Worm (Caenorhabditis elegans) whole organism, late embryonic: Measurements from ENCODE around the gene F58B4.3.

Experiments
- C08G9.2 ChIP-seq: sonication (generic microtip); optimal IDR thresholded peaks from 2 replicates; lab custom pipeline; 2016; ENCODE audit warnings: mild to moderate bottlenecking, missing genetic modification characterization, moderate library complexity, missing compliant biosample characterization
- F13H6.1 ChIP-seq: sonication (generic microtip); optimal IDR thresholded peaks from 2 replicates; lab custom pipeline; 2016; ENCODE audit warnings: missing genetic modification characterization, missing compliant biosample characterization
- K02D7.2 ChIP-seq: sonication (generic microtip); optimal IDR thresholded peaks from 2 replicates; lab custom pipeline; 2017; ENCODE audit warnings: mild to moderate bottlenecking, missing genetic modification characterization, missing compliant biosample characterization
- K09A11.1 ChIP-seq: sonication (generic microtip); optimal IDR thresholded peaks from 2 replicates; lab custom pipeline; 2017; ENCODE audit warnings: antibody characterized with exemption, mild to moderate bottlenecking, missing genetic modification characterization, missing compliant biosample characterization; ENCODE audit not compliant: insufficient read depth
- T23F11.4 ChIP-seq: fragments of 200-800 bp; sonication (Bioruptor generic); optimal IDR thresholded peaks from 2 replicates; lab custom pipeline; 2018; ENCODE audit warnings: mild to moderate bottlenecking, missing genetic modification characterization, missing compliant biosample characterization
- Y22D7AL.16 ChIP-seq: sonication (generic microtip); optimal IDR thresholded peaks from 2 replicates; lab custom pipeline; 2016; ENCODE audit warnings: missing genetic modification characterization, missing compliant biosample characterization
- ama-1 ChIP-seq: fragments of 150-350 bp; optimal IDR thresholded peaks from 2 replicates; lab custom pipeline; 2014
- ceh-14 ChIP-seq: sonication (generic microtip); optimal IDR thresholded peaks from 2 replicates; lab custom pipeline; 2016; ENCODE audit warnings: missing genotype, missing genetic modification characterization, missing compliant biosample characterization
- ceh-19 ChIP-seq: fragments of 200-800 bp; sonication (Bioruptor generic); optimal IDR thresholded peaks from 2 replicates; lab custom pipeline; 2018; ENCODE audit warnings: mild to moderate bottlenecking, missing genetic modification characterization, missing compliant biosample characterization
- ceh-2 ChIP-seq: sonication (generic microtip); optimal IDR thresholded peaks from 2 replicates; lab custom pipeline; 2016; ENCODE audit warnings: missing genotype, missing genetic modification characterization, missing compliant biosample characterization
- ceh-24 ChIP-seq: sonication (generic microtip); optimal IDR thresholded peaks from 2 replicates; lab custom pipeline; 2016; ENCODE audit warnings: mild to moderate bottlenecking, missing genetic modification characterization, missing compliant biosample characterization
- ceh-45 ChIP-seq: fragments of 200-800 bp; sonication (Bioruptor generic); IDR thresholded peaks from 2 replicates; pipeline ENCODE4 v1.3.6; 2022; ENCODE audit warnings: missing genetic modification reagents, missing genetic modification characterization, missing compliant biosample characterization
- dmd-4 ChIP-seq: sonication (generic microtip); optimal IDR thresholded peaks from 2 replicates; lab custom pipeline; 2016; ENCODE audit warnings: borderline replicate concordance, missing genetic modification characterization, missing compliant biosample characterization
- dve-1 ChIP-seq: sonication (generic microtip); optimal IDR thresholded peaks from 2 replicates; lab custom pipeline; 2017; ENCODE audit warnings: antibody characterized with exemption, mild to moderate bottlenecking, missing genetic modification characterization, missing compliant biosample characterization
- elt-2 ChIP-seq: sonication (generic microtip); optimal IDR thresholded peaks from 2 replicates; lab custom pipeline; 2016; ENCODE audit warnings: missing genetic modification reagents, missing genetic modification characterization, missing compliant biosample characterization
- fax-1 ChIP-seq: sonication (generic microtip); optimal IDR thresholded peaks from 2 replicates; lab custom pipeline; 2016; ENCODE audit warnings: missing genotype, missing genetic modification characterization, missing compliant biosample characterization
- gmeb-2 ChIP-seq: sonication (generic microtip); optimal IDR thresholded peaks from 2 replicates; lab custom pipeline; 2016; ENCODE audit warnings: missing genetic modification characterization, inconsistent platforms, missing compliant biosample characterization
- hlh-30 ChIP-seq: sonication (generic microtip); optimal IDR thresholded peaks from 2 replicates; lab custom pipeline; 2017; ENCODE audit warnings: antibody characterized with exemption, missing genetic modification characterization, missing compliant biosample characterization; ENCODE audit not compliant: insufficient read depth
- hlh-6 ChIP-seq: sonication (generic microtip); optimal IDR thresholded peaks from 2 replicates; lab custom pipeline; 2016; ENCODE audit warnings: missing genotype, missing genetic modification characterization, missing compliant biosample characterization
- lin-11 ChIP-seq: fragments of 200-800 bp; sonication (Bioruptor generic); optimal IDR thresholded peaks from 2 replicates; lab custom pipeline; 2018; ENCODE audit warnings: mild to moderate bottlenecking, missing genetic modification characterization, missing compliant biosample characterization
- madf-2 ChIP-seq: sonication (generic microtip); optimal IDR thresholded peaks from 2 replicates; lab custom pipeline; 2017; ENCODE audit warnings: missing genetic modification characterization, missing compliant biosample characterization
- nfya-1 ChIP-seq: sonication (generic microtip); optimal IDR thresholded peaks from 2 replicates; lab custom pipeline; 2017; ENCODE audit warnings: missing genetic modification characterization, mild to moderate bottlenecking, missing compliant biosample characterization, antibody characterized with exemption, moderate library complexity
- nhr-11 ChIP-seq: fragments of 150-350 bp; optimal IDR thresholded peaks from 2 replicates; lab custom pipeline; 2014; ENCODE audit warnings: missing biosample characterization, missing genetic modification characterization
- pag-3 ChIP-seq: sonication (generic microtip); optimal IDR thresholded peaks from 2 replicates; lab custom pipeline; 2016; ENCODE audit warnings: missing compliant biosample characterization, missing genetic modification characterization, borderline replicate concordance
- pat-9 ChIP-seq: fragments of 200-800 bp; sonication (Bioruptor generic); optimal IDR thresholded peaks from 2 replicates; lab custom pipeline; 2018; ENCODE audit warnings: mild to moderate bottlenecking, missing genetic modification characterization, moderate library complexity, missing compliant biosample characterization
- pax-1 ChIP-seq: fragments of 150-350 bp; optimal IDR thresholded peaks from 2 replicates; lab custom pipeline; 2014; ENCODE audit warnings: missing biosample characterization, missing genetic modification characterization
- pha-2 ChIP-seq: sonication (generic microtip); optimal IDR thresholded peaks from 2 replicates; lab custom pipeline; 2017; ENCODE audit warnings: mild to moderate bottlenecking, missing genetic modification characterization, missing compliant biosample characterization
- ref-2 ChIP-seq: sonication (generic microtip); optimal IDR thresholded peaks from 2 replicates; lab custom pipeline; 2016; ENCODE audit warnings: missing genetic modification characterization, missing compliant biosample characterization
- sdc-2 ChIP-seq: sonication (generic microtip); optimal IDR thresholded peaks from 2 replicates; lab custom pipeline; 2016; ENCODE audit warnings: missing genotype, missing genetic modification characterization, missing compliant biosample characterization
- sox-2 ChIP-seq: fragments of 200-800 bp; sonication (Bioruptor generic); IDR thresholded peaks from 2 replicates; pipeline ENCODE4 v1.3.6; 2022; ENCODE audit warnings: missing genetic modification reagents, missing genetic modification characterization, missing compliant biosample characterization
- tbx-2 ChIP-seq: sonication (generic microtip); optimal IDR thresholded peaks from 2 replicates; lab custom pipeline; 2016; ENCODE audit warnings: missing genetic modification characterization, missing compliant biosample characterization
- ttx-3 ChIP-seq: sonication (generic microtip); optimal IDR thresholded peaks from 2 replicates; lab custom pipeline; 2016; ENCODE audit warnings: missing genetic modification reagents, missing genetic modification characterization, missing compliant biosample characterization
- unc-86 ChIP-seq: sonication (generic microtip); optimal IDR thresholded peaks from 2 replicates; lab custom pipeline; 2016; ENCODE audit warnings: missing genetic modification characterization, missing compliant biosample characterization
- zip-5 ChIP-seq: sonication (generic microtip); optimal IDR thresholded peaks from 2 replicates; lab custom pipeline; 2016; ENCODE audit warnings: missing genetic modification characterization, missing compliant biosample characterization

Gene F58B4.3

DNA sequence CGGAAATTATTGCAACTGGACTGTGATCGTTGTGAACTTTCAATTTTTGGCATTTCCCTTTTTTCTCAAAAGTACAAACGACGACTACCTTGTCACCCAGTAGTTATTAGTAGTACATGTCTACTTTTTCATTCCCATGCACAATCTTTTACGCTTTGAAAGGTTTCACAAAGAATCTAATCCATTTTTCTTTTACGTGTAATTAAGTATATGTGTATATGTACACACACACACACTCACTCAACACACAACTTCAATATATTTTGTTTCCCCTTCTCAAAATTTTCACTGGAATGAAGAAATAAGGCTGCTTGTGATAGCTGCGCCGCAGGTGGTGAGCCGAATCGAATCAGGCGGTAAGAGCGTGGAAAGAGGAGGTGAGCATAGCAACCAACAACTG, 4.9 kb upstream of the F58B4.3 start, which contains the start of gene F58B4.6:
Gene F58B4.6, plus strand, starts transcription at position 301 of the 400 bp plus-strand sequence.
- TF ChIP-seq T23F11.4 (GFP tag; lab: Kevin White, UChicago) (no peak), dmd-4 (no peak), F13H6.1 (tag; lab: Kevin White, UChicago) (no peak), pha-2 (tag; lab: Kevin White, UChicago) (no peak), pax-1 (tag; lab: Kevin White, UChicago) (no peak)
- TF ChIP-seq, all 69 proteins: peak for 0

- no peak for TF ChIP-seq gmeb-2
- no peak for TF ChIP-seq lin-11
- TF ChIP-seq ref-2 (tag; lab: Kevin White, UChicago), result no peak
- TF ChIP-seq ceh-24 (tag; lab: Kevin White, UChicago), result no peak
- TF ChIP-seq ttx-3 (tag; lab: Kevin White, UChicago), result no peak
- TF ChIP-seq tbx-2, result no peak
- TF ChIP-seq pag-3, result no peak
- no peak for TF ChIP-seq ceh-2
- no peak for TF ChIP-seq ceh-45
- no peak for TF ChIP-seq sdc-2
- no peak for TF ChIP-seq K09A11.1
- TF ChIP-seq K02D7.2 (tag; lab: Kevin White, UChicago), result no peak
- no peak for TF ChIP-seq madf-2 (tag; lab: Kevin White, UChicago)
- TF ChIP-seq elt-2 (tag; lab: Kevin White, UChicago), result no peak
These were observed 4.0 kb upstream of the F58B4.3 start for ce11 chrV:10925658-10926057.

DNA sequence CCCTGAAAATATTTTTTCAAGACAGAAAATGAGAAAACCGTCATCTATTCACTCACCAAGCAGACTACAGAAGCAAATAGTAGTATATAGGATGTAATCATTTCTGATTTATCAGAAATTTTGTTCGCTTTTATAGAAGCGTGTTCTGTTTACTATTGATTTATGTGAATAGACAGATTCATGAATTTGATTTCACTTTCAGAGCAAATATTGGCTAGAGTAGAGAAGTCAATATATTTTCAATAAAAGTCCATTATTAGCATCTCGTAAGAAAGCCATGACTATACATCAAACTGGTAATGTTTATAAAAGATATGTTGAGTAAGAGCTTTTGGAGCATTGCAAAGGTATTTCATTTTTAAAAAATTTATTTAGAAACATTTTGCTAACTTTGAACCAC, 1.6 kb downstream of the F58B4.3 start, which contains the start of gene scvp-1:
Gene scvp-1, minus strand, starts transcription at position 101 of the 400 bp plus-strand sequence.
- TF ChIP-seq sox-2 (GFP tag; lab: Robert Waterston, UW) (no peak), elt-2 (tag; lab: Kevin White, UChicago) (no peak), ceh-19 (GFP tag; lab: Kevin White, UChicago) (no peak), K09A11.1 (no peak)

DNA sequence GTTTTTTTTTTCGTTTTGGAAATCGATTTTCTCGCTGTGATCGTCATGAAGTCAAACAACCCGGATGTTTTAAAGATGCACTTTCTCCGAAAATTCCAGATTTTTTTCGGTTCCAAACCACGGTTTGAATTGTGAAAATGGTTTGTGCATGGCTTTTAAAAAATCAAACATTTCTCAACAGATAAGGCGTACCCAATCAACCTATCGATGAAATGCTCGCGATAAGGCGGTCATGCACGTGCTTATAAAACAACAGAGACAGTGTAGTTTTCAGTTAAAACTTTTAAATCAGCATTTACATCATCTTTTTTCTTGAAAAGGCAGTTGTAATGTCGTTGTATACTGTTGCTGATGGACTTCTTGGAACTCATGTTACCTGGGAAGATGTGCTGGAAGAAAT, 2.8 kb downstream of the F58B4.3 start, which contains the start of gene F58B4.5:
Gene F58B4.5, plus strand, starts transcription at position 283 of the 400 bp plus-strand sequence.
- TF ChIP-seq hlh-6 (tag; lab: Kevin White, UChicago) (no peak), ceh-14 (tag; lab: Kevin White, UChicago) (no peak), elt-2 (tag; lab: Kevin White, UChicago) (peak; percentile 63)

DNA sequence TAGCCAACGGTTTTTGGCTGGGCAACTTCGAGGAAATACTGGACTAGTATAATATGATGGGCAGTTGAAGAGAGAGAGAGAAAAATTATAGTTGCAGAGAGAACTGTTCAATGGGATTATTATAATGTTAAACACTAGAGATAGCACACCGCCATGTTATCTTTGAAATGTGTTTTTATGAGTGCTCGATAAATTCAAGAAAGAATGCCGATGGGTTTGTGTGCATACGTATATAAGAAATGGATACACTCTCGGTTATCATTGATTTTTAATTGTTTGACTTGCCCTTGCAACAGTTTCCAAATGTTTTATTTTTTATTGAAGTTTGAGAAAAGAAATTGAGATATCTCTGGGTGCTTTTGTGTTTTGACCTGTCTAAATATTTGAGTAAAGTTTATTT, 7.1 kb downstream of the F58B4.3 start, which contains the start of gene F17C11.12:
Gene F17C11.12, minus strand, starts transcription at position 240 of the 400 bp plus-strand sequence.
- TF ChIP-seq C08G9.2 (tag; lab: Kevin White, UChicago) (no peak), elt-2 (tag; lab: Kevin White, UChicago) (peak; percentile 44), F13H6.1 (tag; lab: Kevin White, UChicago) (no peak), nfya-1 (tag; lab: Kevin White, UChicago) (no peak), fax-1 (tag; lab: Kevin White, UChicago) (no peak)

ce11 chrV:10937294-10937693, 7.7 kb downstream of the F58B4.3 start:
- no peak for TF ChIP-seq pat-9 (tag; lab: Kevin White, UChicago)
- TF ChIP-seq pag-3, result no peak
- no peak for TF ChIP-seq ama-1 (lab: Kevin White, UChicago)
- TF ChIP-seq tbx-2, result no peak
- TF ChIP-seq hlh-30 (tag; lab: Kevin White, UChicago), result no peak
- TF ChIP-seq K09A11.1, result no peak
- no peak for TF ChIP-seq unc-86
- TF ChIP-seq ttx-3 (tag; lab: Kevin White, UChicago), result no peak
- TF ChIP-seq dve-1 (tag; lab: Kevin White, UChicago), result no peak
- TF ChIP-seq sox-2 (GFP tag; lab: Robert Waterston, UW), result no peak
- TF ChIP-seq nhr-11 (tag; lab: Kevin White, UChicago), result no peak
- TF ChIP-seq zip-5, result no peak
- no peak for TF ChIP-seq hlh-6 (tag; lab: Kevin White, UChicago)
- no peak for TF ChIP-seq Y22D7AL.16 (tag; lab: Kevin White, UChicago)
